Fruit fly (Drosophila melanogaster): ENCODE measurements around the gene CG10864.

CG10864 gene

DNA sequence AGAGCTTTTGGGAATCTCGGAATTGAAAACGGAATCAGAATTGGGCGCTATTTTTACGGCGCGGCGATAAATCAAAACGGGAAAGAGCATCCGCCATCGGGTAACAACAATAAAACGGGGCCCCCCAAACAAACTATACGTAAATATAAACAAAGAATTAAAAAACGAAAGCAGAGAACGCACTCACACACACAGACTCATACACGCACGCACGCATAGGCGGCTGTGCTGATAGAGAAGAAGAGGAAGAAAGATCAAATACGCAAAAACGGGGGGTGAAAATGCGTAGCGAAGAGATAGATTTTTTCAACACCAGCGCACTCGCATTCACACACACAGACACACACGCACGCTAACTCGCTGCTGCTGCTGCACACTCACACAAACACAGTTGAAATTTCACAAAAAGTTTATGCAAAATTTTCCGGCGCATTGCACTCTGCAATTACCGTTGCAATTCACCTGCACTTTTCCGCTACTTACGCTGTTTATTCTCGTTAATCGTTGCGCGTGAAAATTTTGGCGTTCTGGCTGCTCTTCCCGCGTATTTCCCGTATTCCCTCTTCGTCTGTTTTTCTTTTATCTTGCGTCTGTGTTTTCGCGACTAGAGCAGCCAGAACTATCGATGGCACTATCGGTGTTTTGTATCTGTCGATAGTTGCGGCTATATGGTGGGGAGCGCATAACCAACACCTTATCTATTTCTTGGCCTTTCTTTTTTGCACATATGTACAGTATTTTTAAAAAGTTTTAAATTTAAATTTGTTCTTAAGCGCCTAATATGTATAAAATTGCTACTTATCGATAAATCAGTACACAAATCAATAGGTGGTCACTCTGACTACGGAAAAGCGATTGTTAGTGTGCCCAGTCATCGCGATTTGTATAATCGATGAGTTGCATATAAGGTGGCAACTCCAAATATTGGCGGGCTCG, 1.1 kb upstream of the CG10864 start, which contains the start of gene CG31122 (continued):
- TF ChIP-seq NC2α (GFP tag; optimal IDR thresholded peaks at IDR 0.05) (no peak), ewg (GFP tag; optimal IDR thresholded peaks at IDR 0.05) (peak; percentile 40), CG15073 (GFP tag; optimal IDR thresholded peaks at IDR 0.05) (no peak), CG1602 (GFP tag; optimal IDR thresholded peaks at IDR 0.05) (peak; percentile 9), CG17912 (GFP tag; optimal IDR thresholded peaks at IDR 0.05) (no peak), CG10431 (GFP tag; optimal IDR thresholded peaks at IDR 0.05) (peak; percentile 28), lola (GFP tag; optimal IDR thresholded peaks at IDR 0.05) (peak in 1 of 3 experiments; percentile 28), CG7987 (GFP tag; optimal IDR thresholded peaks at IDR 0.05) (no peak), HLH3B (GFP tag; IDR thresholded peaks at IDR 0.05) (peak; percentile 49; the same call in 1 of the 2 replicates), ara (GFP tag; IDR thresholded peaks at IDR 0.05) (no peak), bab2 (GFP tag; optimal IDR thresholded peaks at IDR 0.05) (peak; percentile 44), E2f1 (GFP tag; IDR thresholded peaks at IDR 0.05) (peak; percentile 49; the same call in 1 of the 2 replicates), CG4730 (GFP tag; IDR thresholded peaks at IDR 0.05) (no peak), CG4820 (GFP tag; optimal IDR thresholded peaks at IDR 0.05) (peak; percentile 28), crol (GFP tag; IDR thresholded peaks at IDR 0.05) (peak; percentile 55), Oli (tag; optimal IDR thresholded peaks at IDR 0.05) (no peak), CG1024 (GFP tag; IDR thresholded peaks at IDR 0.05) (no peak), CG6791 (GFP tag; IDR thresholded peaks at IDR 0.05; ENCODE audit: partially characterized antibody) (peak; percentile 89), CG10654 (GFP tag; optimal IDR thresholded peaks at IDR 0.05) (peak; percentile 3), CG11695 (GFP tag; IDR thresholded peaks at IDR 0.05) (peak; percentile 55; the same call in 1 of the 3 replicates), Doc2 (GFP tag; IDR thresholded peaks at IDR 0.05) (no peak), Adf1 (GFP tag; IDR thresholded peaks at IDR 0.05) (peak; percentile 76), dan (GFP tag; IDR thresholded peaks at IDR 0.05) (no peak), CG42726 (GFP tag; IDR thresholded peaks at IDR 0.05; ENCODE audit: partially characterized antibody) (peak; percentile 72), Hr3 (GFP tag; optimal IDR thresholded peaks at IDR 0.05) (peak; percentile 43), pfk (GFP tag; optimal IDR thresholded peaks at IDR 0.05) (no peak), CG15479 (GFP tag; optimal IDR thresholded peaks at IDR 0.05) (peak; percentile 91), CG8281 (tag; optimal IDR thresholded peaks at IDR 0.05) (no peak), CG3847 (GFP tag; IDR thresholded peaks at IDR 0.05) (peak; percentile 62), CG17385 (GFP tag; optimal IDR thresholded peaks at IDR 0.05) (peak; percentile 97), CG16815 (GFP tag; optimal IDR thresholded peaks at IDR 0.05) (no peak), CG12942 (GFP tag; optimal IDR thresholded peaks at IDR 0.05) (peak; percentile 35), Doc3 (GFP tag; IDR thresholded peaks at IDR 0.05; ENCODE audit: partially characterized antibody) (peak; percentile 99), NfI (GFP tag; optimal IDR thresholded peaks at IDR 0.05) (no peak), CG14667 (GFP tag; IDR thresholded peaks at IDR 0.05) (no peak), Mes4 (GFP tag; optimal IDR thresholded peaks at IDR 0.05) (peak; percentile 36), CG8359 (GFP tag; optimal IDR thresholded peaks at IDR 0.05; ENCODE audit: borderline replicate concordance) (no peak), CG7556 (GFP tag; optimal IDR thresholded peaks at IDR 0.05) (no peak), sens (GFP tag) (peak; percentile 95), Ets65A (GFP tag) (peak; percentile 86), amos (GFP tag; IDR thresholded peaks at IDR 0.05; ENCODE audit: partially characterized antibody) (peak; percentile 90), dmrt11E (tag; optimal IDR thresholded peaks at IDR 0.05) (peak; percentile 44), CG2678 (tag; optimal IDR thresholded peaks at IDR 0.05) (no peak), CG12104 (GFP tag; optimal IDR thresholded peaks at IDR 0.05) (no peak), CG12744 (GFP tag; optimal IDR thresholded peaks at IDR 0.05) (peak; percentile 30), Sox100B (GFP tag; optimal IDR thresholded peaks at IDR 0.05) (no peak), CG4707 (GFP tag; optimal IDR thresholded peaks at IDR 0.05) (no peak), CG18764 (GFP tag; optimal IDR thresholded peaks at IDR 0.05) (no peak), trh (GFP tag; optimal IDR thresholded peaks at IDR 0.05) (no peak)

Measured in whole organism, embryonic.